Worm (Caenorhabditis elegans) whole organism, L1 larva: ENCODE results near the gene arrd-6.

ENCODE experiments used
- dpl-1 ChIP-seq, 3 experiments: fragments of 150-350 bp in 2 of 3; sonication (generic microtip) in 1 of 3; optimal IDR thresholded peaks; 2 replicates each; lab custom pipeline; 2014 to 2017; ENCODE audit warnings: missing biosample characterization in 3 of 3, missing genetic modification characterization in 3 of 3, missing genetic modification reagents in 3 of 3
- dsc-1 ChIP-seq: sonication (generic microtip); optimal IDR thresholded peaks from 2 replicates; lab custom pipeline; 2016; ENCODE audit warnings: mild to moderate bottlenecking, missing genetic modification characterization, missing compliant biosample characterization
- nhr-12 ChIP-seq: sonication (generic microtip); optimal IDR thresholded peaks from 2 replicates; lab custom pipeline; 2017; ENCODE audit warnings: missing biosample characterization, missing genetic modification characterization
- snpc-4 ChIP-seq: fragments of 150-350 bp; optimal IDR thresholded peaks from 2 replicates; lab custom pipeline; 2014; ENCODE audit warnings: missing biosample characterization, missing genetic modification characterization

ce11 chrII:11152495-11152894 is 10.0 kb downstream of the arrd-6 start, which contains the start of gene pqm-1:
- TF ChIP-seq dsc-1 (no peak), snpc-4 (tag; lab: Kevin White, UChicago) (no peak), dpl-1 (GFP tag; optimal IDR thresholded peaks at IDR 0.05; lab: Kevin White, UChicago) (no peak), nhr-12 (tag; lab: Kevin White, UChicago) (no peak)
